Worm (Caenorhabditis elegans): Measurements from ENCODE around the gene Y73C8B.1.

Gene Y73C8B.1

DNA sequence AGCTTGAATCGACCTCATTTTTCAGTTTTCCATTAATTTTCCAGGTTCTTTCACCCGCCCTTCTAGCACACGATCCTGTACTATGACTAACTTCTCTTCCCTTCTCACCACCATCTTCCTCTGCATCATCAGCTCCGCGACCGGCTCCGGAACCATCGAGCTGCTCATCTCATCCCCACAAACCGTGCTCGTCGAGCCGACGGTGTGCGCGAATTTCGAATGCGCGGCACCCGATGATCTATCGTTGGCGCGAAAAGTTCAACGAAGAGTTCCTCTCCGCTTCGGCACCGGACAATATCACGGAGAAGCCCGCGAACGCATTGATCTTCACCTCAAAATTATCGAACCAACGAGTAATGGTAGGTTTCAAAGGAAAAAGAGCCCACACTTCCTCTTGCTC is 13.5 kb upstream of the Y73C8B.1 start, which contains the start of gene apx-1:
apx-1 (plus strand) TSS at position 50 of the 400 bp plus-strand sequence.
- TF ChIP-seq dve-1 (tag; optimal IDR thresholded peaks at IDR 0.05) = no peak
- no peak for TF ChIP-seq ceh-22 (tag; optimal IDR thresholded peaks at IDR 0.05)
- TF ChIP-seq unc-3 (GFP tag; conservative IDR thresholded peaks at IDR 0.05) = no peak
- no peak for TF ChIP-seq unc-3 (tag; optimal IDR thresholded peaks at IDR 0.05)
- TF ChIP-seq nhr-11 (tag; optimal IDR thresholded peaks at IDR 0.05) = no peak
- TF ChIP-seq ref-2 (tag; optimal IDR thresholded peaks at IDR 0.05) = no peak
- no peak for TF ChIP-seq Y22D7AL.16 (tag; optimal IDR thresholded peaks at IDR 0.05)
- no peak for TF ChIP-seq T23F11.4 (GFP tag; optimal IDR thresholded peaks at IDR 0.05)
- no peak for TF ChIP-seq ceh-2 (tag; optimal IDR thresholded peaks at IDR 0.05)
- TF ChIP-seq ztf-16 (tag; optimal IDR thresholded peaks at IDR 0.05) = no peak
- TF ChIP-seq hlh-15 (tag; optimal IDR thresholded peaks at IDR 0.05) = no peak
- TF ChIP-seq gmeb-2 (tag; optimal IDR thresholded peaks at IDR 0.05) = no peak
- TF ChIP-seq madf-2 (tag; optimal IDR thresholded peaks at IDR 0.05) = no peak
- TF ChIP-seq eyg-1 (tag; optimal IDR thresholded peaks at IDR 0.05) = no peak
- TF ChIP-seq tbx-2 (tag; optimal IDR thresholded peaks at IDR 0.05) = no peak
- no peak for TF ChIP-seq rnt-1 (tag; optimal IDR thresholded peaks at IDR 0.05)
- TF ChIP-seq fkh-10 (GFP tag; optimal IDR thresholded peaks at IDR 0.05) = no peak
- TF ChIP-seq ceh-45 (GFP tag; IDR thresholded peaks at IDR 0.05) = no peak
- TF ChIP-seq ceh-24 (tag; optimal IDR thresholded peaks at IDR 0.05) = no peak

DNA sequence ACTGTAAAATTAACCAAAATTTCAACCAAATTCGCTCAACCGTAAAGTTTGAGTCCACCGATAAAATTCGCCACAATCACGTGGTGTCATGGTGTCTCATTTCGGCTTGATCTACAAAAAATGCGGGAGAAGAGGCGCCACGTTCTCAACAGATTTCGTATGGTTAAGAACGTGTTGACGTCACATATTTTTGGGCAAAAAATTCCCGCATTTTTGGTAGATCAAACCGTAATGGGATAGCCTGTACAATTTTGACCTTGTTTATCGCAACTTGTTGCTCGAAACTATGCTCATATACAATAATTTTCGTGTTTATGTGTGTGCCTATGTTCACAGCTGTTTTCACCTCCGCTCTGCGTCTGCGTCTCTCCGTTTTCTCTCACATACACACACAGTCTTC is 12.3 kb upstream of the Y73C8B.1 start:
- TF ChIP-seq elt-4 (tag; optimal IDR thresholded peaks at IDR 0.05) (no peak), hlh-6 (tag; optimal IDR thresholded peaks at IDR 0.05) (no peak), ceh-24 (tag; optimal IDR thresholded peaks at IDR 0.05) (no peak), hlh-15 (tag; optimal IDR thresholded peaks at IDR 0.05) (no peak), K02D7.2 (tag; optimal IDR thresholded peaks at IDR 0.05) (no peak), pha-4 (tag; optimal IDR thresholded peaks at IDR 0.05) (no peak), ets-4 (tag; optimal IDR thresholded peaks at IDR 0.05) (no peak), mec-3 (tag; optimal IDR thresholded peaks at IDR 0.05; ENCODE audit: borderline replicate concordance) (no peak)

DNA sequence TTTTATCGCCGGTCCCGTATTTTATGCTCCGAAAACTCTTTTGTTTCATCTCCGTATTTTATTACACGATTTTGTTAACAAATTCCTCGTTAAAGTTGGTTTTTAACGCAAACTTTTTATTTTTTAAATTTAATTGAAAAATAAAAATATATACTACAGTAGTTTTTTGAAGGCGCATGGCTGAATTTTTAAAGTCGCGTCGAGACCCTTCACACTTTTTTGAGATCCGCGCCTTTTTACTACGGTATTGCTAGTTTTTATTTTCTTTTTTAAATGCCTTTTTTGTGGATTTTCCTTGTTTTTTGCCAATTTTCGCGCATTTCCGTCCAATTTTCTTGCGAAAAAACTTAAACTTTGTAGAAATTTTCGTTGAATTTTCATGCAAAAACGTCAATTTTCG is 7.8 kb upstream of the Y73C8B.1 start:
- no peak for TF ChIP-seq lin-11 (tag; optimal IDR thresholded peaks at IDR 0.05)

DNA sequence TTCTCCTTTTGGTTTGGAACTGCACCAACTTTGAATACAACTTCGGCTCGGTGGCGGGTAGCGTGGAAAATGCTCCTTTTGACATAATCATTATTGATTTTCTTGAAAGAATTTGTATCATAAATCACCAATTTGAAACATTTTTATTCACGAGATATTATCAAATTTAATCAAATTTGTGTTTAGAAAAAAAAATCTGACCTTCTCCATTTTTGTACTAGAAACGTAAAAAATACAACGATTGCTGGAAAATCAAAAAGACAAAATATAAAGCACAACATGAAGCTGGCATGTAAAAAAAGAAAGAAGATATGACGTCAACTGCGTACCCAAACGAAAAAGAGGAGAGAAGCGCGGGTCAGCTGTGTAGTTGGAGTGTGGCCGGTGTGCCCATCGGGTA is 3.6 kb upstream of the Y73C8B.1 start, which contains the start of gene K08D9.4:
K08D9.4 (minus strand) TSS at position 101 of the 400 bp plus-strand sequence.
- TF ChIP-seq hlh-30 (tag; optimal IDR thresholded peaks at IDR 0.05; ENCODE audit: insufficient read depth) = no peak
- no peak for TF ChIP-seq ceh-24 (tag; optimal IDR thresholded peaks at IDR 0.05)

DNA sequence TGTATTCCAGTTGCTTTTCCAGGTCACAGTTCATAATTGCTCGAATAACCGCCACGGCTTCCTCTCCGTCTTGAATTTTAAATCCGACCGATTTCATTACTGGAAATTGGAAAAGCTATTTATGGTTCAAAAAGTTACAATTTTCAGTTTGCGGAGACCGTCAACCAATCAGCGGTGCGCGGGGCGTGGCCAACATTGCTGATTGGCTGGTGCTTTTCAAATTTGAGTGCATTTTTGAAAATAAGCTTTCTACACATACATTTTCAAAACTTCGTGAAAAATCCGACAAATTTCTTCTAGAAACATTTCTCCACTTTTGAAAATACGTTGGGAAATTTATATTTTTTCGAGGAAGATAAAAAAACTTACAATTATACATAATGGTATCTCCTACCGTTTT is 868 bp downstream of the Y73C8B.1 start:
- TF ChIP-seq ceh-18 (tag; optimal IDR thresholded peaks at IDR 0.05) (no peak), ahr-1 (tag; optimal IDR thresholded peaks at IDR 0.05) (no peak), nfya-1 (tag; optimal IDR thresholded peaks at IDR 0.05) (peak; percentile 89)

DNA sequence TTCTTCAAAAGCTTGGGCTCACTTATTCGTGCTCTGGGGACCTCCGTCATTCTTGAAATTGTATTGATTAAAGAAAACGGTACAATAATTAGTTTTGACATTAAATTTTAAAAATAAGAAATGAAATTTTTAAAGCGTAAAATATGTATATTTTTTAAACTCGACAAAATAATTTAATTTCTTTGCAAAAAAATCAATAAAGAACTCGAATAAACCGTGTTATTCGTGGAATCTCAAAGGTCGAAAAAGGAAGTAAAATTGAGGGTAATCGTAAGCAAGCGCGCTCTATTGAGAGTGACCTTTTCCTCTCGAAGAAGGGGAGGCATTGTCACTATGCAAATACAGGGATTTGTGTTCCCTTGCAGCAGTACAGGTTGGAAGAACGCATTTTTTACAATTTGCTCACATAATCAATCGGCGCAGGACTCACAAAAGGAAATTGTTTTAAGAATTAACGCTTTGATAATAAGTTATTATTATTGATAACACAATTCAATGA is 1.7 kb downstream of the Y73C8B.1 start, which contains the start of gene Y73C8B.2:
Y73C8B.2 (minus strand) TSS at position 51 of the 499 bp plus-strand sequence.
- TF ChIP-seq ceh-6 (GFP tag; optimal IDR thresholded peaks at IDR 0.05) (no peak), K02D7.2 (tag; optimal IDR thresholded peaks at IDR 0.05) (no peak), K09A11.1 (tag; optimal IDR thresholded peaks at IDR 0.05; ENCODE audit: insufficient read depth) (no peak), sox-2 (GFP tag; IDR thresholded peaks at IDR 0.05) (no peak), nfya-1 (tag; optimal IDR thresholded peaks at IDR 0.05) (no peak), ceh-45 (GFP tag; IDR thresholded peaks at IDR 0.05) (no peak), ahr-1 (tag; optimal IDR thresholded peaks at IDR 0.05) (no peak), eyg-1 (tag; optimal IDR thresholded peaks at IDR 0.05) (no peak), fax-1 (tag; optimal IDR thresholded peaks at IDR 0.05) (no peak)

Data from whole organism, late embryonic.